Worm (Caenorhabditis elegans) whole organism, L2 larva: ENCODE results near the gene ZK930.6.

Experiments used
- C34F6.9 ChIP-seq: fragments of 150-350 bp; optimal IDR thresholded peaks from 2 replicates; lab custom pipeline; 2014; ENCODE audit warnings: missing biosample characterization, missing genetic modification characterization
- F13H6.1 ChIP-seq: sonication (generic microtip); optimal IDR thresholded peaks from 2 replicates; lab custom pipeline; 2016; ENCODE audit warnings: missing genetic modification characterization, missing compliant biosample characterization
- R02D3.7 ChIP-seq: fragments of 150-350 bp; optimal IDR thresholded peaks from 2 replicates; lab custom pipeline; 2014; ENCODE audit warnings: missing biosample characterization, missing genetic modification characterization
- ZK546.5 ChIP-seq: sonication (generic microtip); optimal IDR thresholded peaks from 2 replicates; lab custom pipeline; 2017; ENCODE audit warnings: missing biosample characterization, missing genetic modification characterization
- alr-1 ChIP-seq: fragments of 150-350 bp; optimal IDR thresholded peaks from 2 replicates; lab custom pipeline; 2014; ENCODE audit warnings: missing biosample characterization, missing genetic modification characterization
- aly-2 ChIP-seq: fragments of 150-350 bp; optimal IDR thresholded peaks from 2 replicates; lab custom pipeline; 2014; ENCODE audit warnings: missing biosample characterization, missing genetic modification characterization
- ama-1 ChIP-seq: fragments of 150-350 bp; optimal IDR thresholded peaks from 2 replicates; lab custom pipeline; 2018; ENCODE audit warnings: inconsistent platforms
- ceh-16 ChIP-seq: fragments of 150-350 bp; optimal IDR thresholded peaks from 2 replicates; lab custom pipeline; 2014; ENCODE audit warnings: missing biosample characterization, missing genetic modification characterization
- ceh-82 ChIP-seq: fragments of 150-350 bp; optimal IDR thresholded peaks from 2 replicates; lab custom pipeline; 2014; ENCODE audit warnings: missing biosample characterization, missing genetic modification characterization
- crh-2 ChIP-seq: sonication (generic microtip); optimal IDR thresholded peaks from 2 replicates; lab custom pipeline; 2017; ENCODE audit warnings: missing biosample characterization, missing genetic modification characterization
- elt-1 ChIP-seq: fragments of 150-350 bp; optimal IDR thresholded peaks from 2 replicates; lab custom pipeline; 2014; ENCODE audit warnings: missing biosample characterization, missing genetic modification characterization
- elt-3 ChIP-seq: sonication (generic microtip); optimal IDR thresholded peaks from 2 replicates; lab custom pipeline; 2017; ENCODE audit warnings: missing biosample characterization, missing genetic modification characterization
- fos-1 ChIP-seq: fragments of 150-350 bp; optimal IDR thresholded peaks from 2 replicates; lab custom pipeline; 2014; ENCODE audit warnings: missing biosample characterization, missing genetic modification characterization
- gmeb-1 ChIP-seq: fragments of 150-350 bp; optimal IDR thresholded peaks from 2 replicates; lab custom pipeline; 2014; ENCODE audit warnings: missing biosample characterization, missing genetic modification characterization
- lin-11 ChIP-seq: fragments of 150-350 bp; sonication (generic microtip); optimal IDR thresholded peaks from 2 replicates; lab custom pipeline; 2014; ENCODE audit warnings: missing biosample characterization, missing genetic modification characterization, inconsistent platforms, mixed read lengths
- lin-13 ChIP-seq: fragments of 150-350 bp; optimal IDR thresholded peaks from 2 replicates; lab custom pipeline; 2014; ENCODE audit warnings: missing biosample characterization, missing genetic modification reagents, missing genetic modification characterization
- mab-5 ChIP-seq: fragments of 150-350 bp; optimal IDR thresholded peaks from 2 replicates; lab custom pipeline; 2014; ENCODE audit warnings: missing biosample characterization, missing genetic modification characterization
- mbf-1 ChIP-seq: sonication (generic microtip); optimal IDR thresholded peaks from 2 replicates; lab custom pipeline; 2017; ENCODE audit warnings: missing biosample characterization, missing genetic modification characterization
- mdl-1 ChIP-seq, 2 experiments: fragments of 150-350 bp in 1 of 2; sonication (generic microtip) in 1 of 2; optimal IDR thresholded peaks; 2 replicates each; lab custom pipeline; 2017; ENCODE audit warnings: missing biosample characterization in 2 of 2, missing genetic modification characterization in 2 of 2
- nhr-12 ChIP-seq: fragments of 150-350 bp; optimal IDR thresholded peaks from 2 replicates; lab custom pipeline; 2014; ENCODE audit warnings: missing biosample characterization, missing genetic modification characterization
- nhr-129 ChIP-seq: fragments of 150-350 bp; optimal IDR thresholded peaks from 2 replicates; lab custom pipeline; 2014; ENCODE audit warnings: missing biosample characterization, missing genetic modification characterization
- nhr-23 ChIP-seq: fragments of 150-350 bp; optimal IDR thresholded peaks from 2 replicates; lab custom pipeline; 2014; ENCODE audit warnings: missing biosample characterization, missing genetic modification reagents, missing genetic modification characterization
- nhr-25 ChIP-seq: fragments of 150-350 bp; sonication (generic microtip); optimal IDR thresholded peaks from 3 replicates; lab custom pipeline; 2014; ENCODE audit warnings: missing biosample characterization, missing genetic modification characterization
- nhr-6 ChIP-seq: fragments of 150-350 bp; optimal IDR thresholded peaks from 2 replicates; lab custom pipeline; 2014; ENCODE audit warnings: missing biosample characterization, missing genetic modification characterization
- nhr-77 ChIP-seq: fragments of 150-350 bp; optimal IDR thresholded peaks from 2 replicates; lab custom pipeline; 2014; ENCODE audit warnings: missing biosample characterization, missing genetic modification characterization
- peb-1 ChIP-seq: fragments of 150-350 bp; optimal IDR thresholded peaks from 2 replicates; lab custom pipeline; 2014; ENCODE audit warnings: missing biosample characterization, missing genetic modification characterization
- sma-3 ChIP-seq: sonication (generic microtip); optimal IDR thresholded peaks from 2 replicates; lab custom pipeline; 2016; ENCODE audit warnings: missing genetic modification reagents, missing genetic modification characterization, missing compliant biosample characterization
- sma-9 ChIP-seq, 2 experiments: fragments of 150-350 bp in 1 of 2; sonication (generic microtip) in 1 of 2; optimal IDR thresholded peaks; 2 replicates each; lab custom pipeline; 2014 to 2016; ENCODE audit warnings: missing genetic modification characterization in 2 of 2, mild to moderate bottlenecking in 1 of 2, missing biosample characterization in 1 of 2, missing compliant biosample characterization in 1 of 2, missing genetic modification reagents in 1 of 2, moderate library complexity in 1 of 2
- snpc-4 ChIP-seq: fragments of 150-350 bp; optimal IDR thresholded peaks from 2 replicates; lab custom pipeline; 2014; ENCODE audit warnings: missing biosample characterization, missing genetic modification characterization
- unc-39 ChIP-seq: fragments of 150-350 bp; optimal IDR thresholded peaks from 2 replicates; lab custom pipeline; 2014; ENCODE audit warnings: missing biosample characterization, missing genetic modification characterization
- unc-55 ChIP-seq: fragments of 150-350 bp; sonication (generic microtip); optimal IDR thresholded peaks from 3 replicates; lab custom pipeline; 2014; ENCODE audit warnings: missing biosample characterization, missing genetic modification reagents, missing genetic modification characterization
- unc-62 ChIP-seq: fragments of 150-350 bp; optimal IDR thresholded peaks from 2 replicates; lab custom pipeline; 2014; ENCODE audit warnings: missing biosample characterization, missing genetic modification reagents, missing genetic modification characterization
- zag-1 ChIP-seq: fragments of 150-350 bp; optimal IDR thresholded peaks from 2 replicates; lab custom pipeline; 2014; ENCODE audit warnings: missing biosample characterization, missing genetic modification characterization
- ztf-11 ChIP-seq: sonication (generic microtip); optimal IDR thresholded peaks from 2 replicates; lab custom pipeline; 2017; ENCODE audit warnings: missing biosample characterization, missing genetic modification characterization
- ztf-4 ChIP-seq: fragments of 150-350 bp; optimal IDR thresholded peaks from 2 replicates; lab custom pipeline; 2014; ENCODE audit warnings: missing biosample characterization, missing genetic modification characterization

The ZK930.6 gene

DNA sequence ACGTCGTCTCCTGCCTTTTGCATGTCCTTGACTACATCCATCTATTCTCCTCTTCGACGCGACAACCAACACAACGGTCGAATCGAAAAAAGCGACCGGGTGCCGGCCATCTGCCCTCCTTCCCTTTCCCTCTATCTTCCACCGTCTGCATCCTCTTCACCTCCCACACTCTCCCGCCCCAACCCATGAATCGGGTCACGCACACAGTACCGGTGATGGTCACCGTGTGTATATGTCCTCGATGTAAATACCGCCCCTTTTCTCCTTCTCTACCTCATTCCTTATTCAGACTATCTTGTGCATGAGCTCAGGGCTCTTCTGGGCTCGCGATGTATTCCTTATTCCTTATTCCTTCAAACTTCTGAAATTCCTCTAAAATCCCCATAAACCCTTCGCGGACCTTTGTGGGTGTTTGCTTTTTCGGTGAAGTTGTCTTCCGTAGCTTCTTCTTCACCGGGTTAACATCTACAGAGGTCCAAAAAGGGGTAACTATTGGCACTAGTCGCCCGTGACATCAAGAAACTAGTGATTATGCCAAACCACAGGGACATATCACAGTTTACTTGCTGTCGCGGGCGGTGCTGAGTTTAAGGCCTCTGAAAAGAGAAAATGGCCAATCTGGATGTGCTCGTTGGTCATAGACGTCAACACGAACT is 5.8 kb downstream of the ZK930.6 start:
- TF ChIP-seq ama-1, result no peak
- peak; percentile 42 for TF ChIP-seq nhr-25 (tag; lab: Kevin White, UChicago)
- TF ChIP-seq R02D3.7 (tag; lab: Kevin White, UChicago), result no peak
- TF ChIP-seq elt-1 (tag; lab: Kevin White, UChicago), result no peak
- TF ChIP-seq ztf-11 (tag; lab: Kevin White, UChicago), result no peak
- no peak for TF ChIP-seq fos-1 (tag; lab: Kevin White, UChicago)
- TF ChIP-seq nhr-6 (tag; lab: Kevin White, UChicago), result no peak
- peak; percentile 25 for TF ChIP-seq sma-3 (GFP tag; lab: Kevin White, UChicago)
- TF ChIP-seq zag-1 (tag; lab: Kevin White, UChicago), result no peak
- TF ChIP-seq gmeb-1 (tag; lab: Kevin White, UChicago), result no peak

DNA sequence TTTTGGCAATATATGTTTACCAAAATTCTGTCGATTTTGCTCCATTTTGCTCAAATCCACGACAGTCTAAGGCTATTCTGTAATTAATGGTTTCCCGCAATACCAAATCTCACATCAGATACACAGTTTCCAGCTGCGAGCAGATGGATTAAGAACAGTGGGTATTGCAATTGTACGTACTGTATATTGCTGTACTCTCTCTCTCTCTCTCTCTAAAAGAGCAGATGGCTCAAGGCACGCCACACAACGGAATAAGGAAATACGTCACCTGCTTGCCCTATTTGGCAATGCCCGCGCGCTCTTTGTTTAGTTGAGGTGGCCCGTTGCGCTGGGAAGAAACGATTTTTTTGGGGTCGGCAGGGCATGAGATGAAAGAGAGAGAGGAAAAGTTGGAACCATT is 6.8 kb downstream of the ZK930.6 start:
- TF ChIP-seq lin-11 (tag; lab: Kevin White, UChicago) (no peak), ceh-82 (tag; lab: Kevin White, UChicago) (no peak), R02D3.7 (tag; lab: Kevin White, UChicago) (no peak), mdl-1 (tag; optimal IDR thresholded peaks at IDR 0.05; lab: Kevin White, UChicago) (no peak), elt-1 (tag; lab: Kevin White, UChicago) (no peak), lin-13 (GFP tag; lab: Kevin White, UChicago) (no peak), snpc-4 (no peak), ztf-11 (tag; lab: Kevin White, UChicago) (no peak), sma-9 (GFP tag; optimal IDR thresholded peaks at IDR 0.05; lab: Kevin White, UChicago) (no peak), sma-9 (tag; optimal IDR thresholded peaks at IDR 0.05; lab: Kevin White, UChicago) (no peak), peb-1 (tag; lab: Kevin White, UChicago) (no peak), C34F6.9 (tag; lab: Kevin White, UChicago) (no peak), unc-62 (GFP tag; lab: Kevin White, UChicago) (no peak)

DNA sequence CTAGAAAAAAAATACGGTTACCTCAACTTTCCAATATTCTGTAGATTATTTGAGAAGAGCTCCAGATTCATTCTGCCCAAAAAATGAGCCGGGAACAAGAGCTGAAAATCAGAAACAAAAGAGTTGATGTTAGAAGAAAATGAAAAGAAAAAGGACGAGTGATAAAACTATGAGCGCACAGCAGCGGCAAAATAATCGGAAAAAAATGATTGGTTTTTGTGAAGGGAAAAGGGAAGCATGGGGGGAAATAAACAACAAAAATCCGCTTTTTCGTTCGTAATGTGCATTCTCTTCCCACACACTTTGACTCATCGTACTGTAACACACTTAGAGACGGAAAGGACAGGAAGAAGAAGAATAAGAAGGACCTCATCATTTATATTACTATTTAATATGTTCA is 9.6 kb downstream of the ZK930.6 start, which contains the start of gene ZK930.2:
Gene ZK930.2 (minus strand): TSS at position 101 of the 400 bp plus-strand sequence.
- no peak for TF ChIP-seq mbf-1 (tag; lab: Kevin White, UChicago)
- no peak for TF ChIP-seq nhr-23 (tag; lab: Kevin White, UChicago)
- TF ChIP-seq mdl-1 (tag; optimal IDR thresholded peaks at IDR 0.05; lab: Kevin White, UChicago), result no peak
- no peak for TF ChIP-seq ceh-16
- no peak for TF ChIP-seq lin-11 (tag; lab: Kevin White, UChicago)
- no peak for TF ChIP-seq mab-5
- TF ChIP-seq sma-3 (GFP tag; lab: Kevin White, UChicago), result no peak
- TF ChIP-seq gmeb-1 (tag; lab: Kevin White, UChicago), result no peak
- no peak for TF ChIP-seq unc-55
- no peak for TF ChIP-seq aly-2 (tag; lab: Kevin White, UChicago)
- TF ChIP-seq fos-1 (tag; lab: Kevin White, UChicago), result no peak
- no peak for TF ChIP-seq unc-39
- TF ChIP-seq nhr-12, result no peak
- no peak for TF ChIP-seq elt-3 (tag; lab: Kevin White, UChicago)

DNA sequence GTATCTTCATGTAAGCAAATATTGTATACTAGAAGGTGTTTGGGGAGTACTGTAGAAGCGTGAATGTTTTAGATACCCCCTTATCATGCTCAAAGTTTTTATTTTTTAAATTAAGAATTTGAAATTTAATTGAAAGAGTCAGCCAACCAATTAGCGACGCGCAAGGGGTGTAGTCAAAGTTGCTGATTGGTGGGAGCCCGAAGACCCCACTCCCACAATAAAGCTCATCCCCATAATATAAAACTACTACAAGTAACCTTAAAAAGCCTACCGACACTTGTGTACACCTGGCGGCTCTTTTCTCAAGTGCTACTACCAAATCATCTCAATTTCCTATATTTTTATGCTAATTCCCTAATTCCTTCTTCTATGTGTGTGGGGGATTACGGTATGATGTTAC is 16.0 kb downstream of the ZK930.6 start:
- TF ChIP-seq nhr-77 (no peak), ztf-4 (no peak)

DNA sequence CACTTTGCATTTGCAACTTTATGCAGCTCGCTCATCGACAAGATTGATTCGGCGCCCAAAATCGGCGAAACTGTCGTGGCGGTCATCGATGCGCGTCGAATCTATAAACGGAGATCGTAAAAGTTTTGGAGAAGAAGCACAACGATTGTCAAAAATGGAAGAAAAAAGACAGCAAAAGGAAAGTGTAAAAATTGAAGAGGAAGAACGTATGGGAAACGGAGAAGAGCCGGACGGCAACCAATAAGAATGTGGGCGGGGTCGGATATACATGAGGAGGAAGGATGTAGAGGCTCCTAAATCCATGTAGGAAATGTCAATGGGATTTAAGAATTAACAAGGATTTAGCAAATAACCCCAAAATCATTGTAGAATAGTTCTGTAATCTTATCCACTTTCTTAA is 17.4 kb downstream of the ZK930.6 start, which contains the start of gene vab-23:
Gene vab-23 (minus strand): TSS at position 101 of the 400 bp plus-strand sequence.
- TF ChIP-seq sma-3 (GFP tag; lab: Kevin White, UChicago), result no peak
- no peak for TF ChIP-seq ama-1
- no peak for TF ChIP-seq ZK546.5 (tag; lab: Kevin White, UChicago)
- no peak for TF ChIP-seq gmeb-1 (tag; lab: Kevin White, UChicago)
- TF ChIP-seq mab-5, result no peak
- no peak for TF ChIP-seq unc-39
- TF ChIP-seq alr-1 (tag; lab: Kevin White, UChicago), result no peak
- TF ChIP-seq nhr-129 (tag; lab: Kevin White, UChicago), result no peak
- TF ChIP-seq crh-2, result no peak
- no peak for TF ChIP-seq F13H6.1 (tag; lab: Kevin White, UChicago)
- no peak for TF ChIP-seq C34F6.9 (tag; lab: Kevin White, UChicago)
- TF ChIP-seq, all 48 proteins: peak for 0
